Fruit fly (Drosophila melanogaster): ENCODE results near the gene mRpL44.
A peak's percentile ranks its signal among the peaks of the same experiment; 100 is the strongest.

mRpL44 gene

DNA sequence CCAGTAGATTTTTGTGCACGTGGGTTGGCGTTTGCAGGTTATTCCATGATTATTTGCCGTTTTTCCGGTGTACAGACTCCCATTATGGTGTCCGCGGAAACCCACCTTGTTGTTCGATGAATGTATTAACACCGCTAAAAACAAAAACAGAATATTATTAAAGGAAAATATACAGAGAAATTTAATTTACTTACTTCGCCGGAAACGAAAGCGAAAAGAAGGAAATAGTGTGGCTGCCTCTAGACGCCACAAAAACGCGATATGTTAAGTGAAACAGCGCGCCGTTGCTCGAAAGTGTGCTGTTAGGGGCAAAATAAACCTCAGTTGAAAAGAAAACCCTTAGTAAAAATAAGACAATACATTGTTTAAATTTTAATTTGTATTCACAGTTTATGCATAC is 3.6 kb downstream of the mRpL44 start, which contains the start of gene RpL35A (continued):
- TF ChIP-seq CG11398 (GFP tag; optimal IDR thresholded peaks at IDR 0.05) (peak; percentile 57), CG6254 (GFP tag; optimal IDR thresholded peaks at IDR 0.05) (peak; percentile 59), CG8290 (GFP tag; optimal IDR thresholded peaks at IDR 0.05) (peak; percentile 30), CG8290 (tag; optimal IDR thresholded peaks at IDR 0.05) (peak; percentile 54 to 69), hth (optimal IDR thresholded peaks at IDR 0.05) (no peak), ab (GFP tag; optimal IDR thresholded peaks at IDR 0.05) (no peak), zen2 (GFP tag; IDR thresholded peaks at IDR 0.05; ENCODE audit: partially characterized antibody) (no peak), pum (GFP tag; optimal IDR thresholded peaks at IDR 0.05) (peak; percentile 30), Stat92E (GFP tag; optimal IDR thresholded peaks at IDR 0.05) (peak in 1 of 3 experiments; percentile 49), mld (GFP tag; IDR thresholded peaks at IDR 0.05; ENCODE audit: partially characterized antibody) (no peak), CrebB (tag; optimal IDR thresholded peaks at IDR 0.05) (peak; percentile 89), Sox102F (GFP tag; optimal IDR thresholded peaks at IDR 0.05) (no peak), sr (GFP tag; IDR thresholded peaks at IDR 0.05) (peak; percentile 74; the same call in 2 of the 3 replicates), aop (GFP tag; IDR thresholded peaks at IDR 0.05) (no peak), CG16815 (GFP tag; optimal IDR thresholded peaks at IDR 0.05) (no peak), ci (GFP tag; IDR thresholded peaks at IDR 0.05) (peak; percentile 94), H2.0 (GFP tag; IDR thresholded peaks at IDR 0.05) (peak; percentile 56), fd64A (GFP tag; optimal IDR thresholded peaks at IDR 0.05) (peak; percentile 82), zfh2 (GFP tag; optimal IDR thresholded peaks at IDR 0.05) (peak; percentile 18), CG10321 (GFP tag; IDR thresholded peaks at IDR 0.05) (peak; percentile 17; the same call in 1 of the 2 replicates), mirr (GFP tag; optimal IDR thresholded peaks at IDR 0.05) (peak; percentile 87), BtbVII (GFP tag; optimal IDR thresholded peaks at IDR 0.05) (peak; percentile 87), CG14860 (GFP tag; IDR thresholded peaks at IDR 0.05; ENCODE audit: partially characterized antibody) (no peak), Drgx (GFP tag; IDR thresholded peaks at IDR 0.05) (no peak), CG6689 (GFP tag; IDR thresholded peaks at IDR 0.05) (no peak), CG3407 (GFP tag; optimal IDR thresholded peaks at IDR 0.05) (peak; percentile 70), trh (GFP tag; optimal IDR thresholded peaks at IDR 0.05) (peak; percentile 11), tap (tag; optimal IDR thresholded peaks at IDR 0.05) (peak; percentile 63), CG17328 (GFP tag; IDR thresholded peaks at IDR 0.05) (peak; percentile 85), Med (GFP tag) (peak; percentile 98), nmo (GFP tag; optimal IDR thresholded peaks at IDR 0.05) (peak; percentile 57), Usf (GFP tag; optimal IDR thresholded peaks at IDR 0.05) (no peak), ham (GFP tag; IDR thresholded peaks at IDR 0.05) (no peak), CG4707 (GFP tag; optimal IDR thresholded peaks at IDR 0.05) (peak; percentile 87), fd102C (GFP tag; optimal IDR thresholded peaks at IDR 0.05) (peak; percentile 43), CG15514 (GFP tag; optimal IDR thresholded peaks at IDR 0.05) (peak; percentile 85), MBD-R2 (GFP tag; IDR thresholded peaks at IDR 0.05) (peak; percentile 32; the same call in 1 of the 2 replicates), NC2β (GFP tag; optimal IDR thresholded peaks at IDR 0.05) (peak; percentile 93), ewg (GFP tag; optimal IDR thresholded peaks at IDR 0.05) (peak; percentile 50), Awh (GFP tag; IDR thresholded peaks at IDR 0.05) (peak; percentile 55; the same call in 1 of the 2 replicates), kah (GFP tag; optimal IDR thresholded peaks at IDR 0.05) (peak; percentile 82), CG11504 (tag; optimal IDR thresholded peaks at IDR 0.05) (peak; percentile 62), CG2202 (tag; optimal IDR thresholded peaks at IDR 0.05) (peak; percentile 75), trem (tag; optimal IDR thresholded peaks at IDR 0.05) (peak; percentile 61), Optix (GFP tag; IDR thresholded peaks at IDR 0.05) (peak; percentile 49; the same call in 2 of the 3 replicates), sima (GFP tag; optimal IDR thresholded peaks at IDR 0.05) (peak; percentile 12), Sry-δ (GFP tag; optimal IDR thresholded peaks at IDR 0.05) (peak; percentile 43), CG6175 (GFP tag; IDR thresholded peaks at IDR 0.05) (0 out of 3 replicates have a peak, but pooled peaks have one; percentile 27), psq (GFP tag; optimal IDR thresholded peaks at IDR 0.05) (no peak), prd (optimal IDR thresholded peaks at IDR 0.05) (no peak), prd (GFP tag; IDR thresholded peaks at IDR 0.05) (peak; percentile 28; the same call in 1 of the 3 replicates), Elba2 (GFP tag; optimal IDR thresholded peaks at IDR 0.05) (no peak)

Data from whole organism, embryonic.